Fruit fly (Drosophila melanogaster) whole organism, wandering third instar larva: ENCODE results near the gene RpL7.

Experiments
- Abd-B ChIP-seq: fragments of >200 bp; optimal IDR thresholded peaks from 2 replicates; lab custom pipeline; 2017; ENCODE audit warnings: missing biosample characterization, missing genetic modification characterization
- Dif ChIP-seq: fragments of 200-275, 200-300 bp; sonication (Bioruptor generic); optimal IDR thresholded peaks from 2 replicates; lab custom pipeline; 2018; ENCODE audit warnings: missing biosample characterization, missing genetic modification characterization; ENCODE audit not compliant: partially characterized antibody
- Mio ChIP-seq: sonication (Bioruptor generic); optimal IDR thresholded peaks from 2 replicates; lab custom pipeline; 2016; ENCODE audit warnings: missing biosample characterization, missing genetic modification characterization
- N ChIP-seq: fragments of >200 bp; optimal IDR thresholded peaks from 2 replicates; lab custom pipeline; 2018; ENCODE audit warnings: missing biosample characterization, missing external identifiers, missing genetic modification characterization
- Rel ChIP-seq, 2 experiments: fragments of 200-800 bp; sonication (Bioruptor generic) in 1 of 2; optimal IDR thresholded peaks; 2 replicates in 1 of 2; 3 replicates in 1 of 2; lab custom pipeline; 2016 to 2019; ENCODE audit warnings: mild to moderate bottlenecking in 2 of 2, missing biosample characterization in 2 of 2, missing genetic modification characterization in 2 of 2, moderate library complexity in 1 of 2
- Sp1 ChIP-seq: fragments of 200-800 bp; sonication (Bioruptor generic); optimal IDR thresholded peaks from 3 replicates; lab custom pipeline; 2019; ENCODE audit warnings: missing biosample characterization, mild to moderate bottlenecking, missing genetic modification characterization, moderate library complexity
- dl ChIP-seq, 2 experiments: fragments of 175-275, 200-275 bp in 1 of 2; fragments of 200-275 bp in 1 of 2; sonication (Bioruptor generic); optimal IDR thresholded peaks; lab custom pipeline; 2018; ENCODE audit warnings: mild to moderate bottlenecking in 2 of 2, missing biosample characterization in 2 of 2, missing genetic modification characterization in 2 of 2, moderate library complexity in 2 of 2; ENCODE audit not compliant: partially characterized antibody in 2 of 2, insufficient read depth in 1 of 2
- ey ChIP-seq: fragments of 200-800 bp; sonication (Bioruptor generic); optimal IDR thresholded peaks from 2 replicates; lab custom pipeline; 2016; ENCODE audit warnings: missing biosample characterization, missing genetic modification characterization
- fru ChIP-seq: fragments of 200-800 bp; sonication (Bioruptor generic); optimal IDR thresholded peaks from 3 replicates; lab custom pipeline; 2016; ENCODE audit warnings: missing biosample characterization, mild to moderate bottlenecking, missing genetic modification characterization
- h ChIP-seq: fragments of 200-800 bp; sonication (Bioruptor generic); optimal IDR thresholded peaks from 3 replicates; lab custom pipeline; 2016; ENCODE audit warnings: missing biosample characterization, mild to moderate bottlenecking, missing genetic modification characterization
- lola ChIP-seq: fragments of >200 bp; optimal IDR thresholded peaks from 2 replicates; lab custom pipeline; 2017; ENCODE audit warnings: missing biosample characterization, missing genetic modification characterization
- usp ChIP-seq: fragments of >200 bp; optimal IDR thresholded peaks from 2 replicates; lab custom pipeline; 2017; ENCODE audit warnings: missing biosample characterization, missing genetic modification characterization

DNA sequence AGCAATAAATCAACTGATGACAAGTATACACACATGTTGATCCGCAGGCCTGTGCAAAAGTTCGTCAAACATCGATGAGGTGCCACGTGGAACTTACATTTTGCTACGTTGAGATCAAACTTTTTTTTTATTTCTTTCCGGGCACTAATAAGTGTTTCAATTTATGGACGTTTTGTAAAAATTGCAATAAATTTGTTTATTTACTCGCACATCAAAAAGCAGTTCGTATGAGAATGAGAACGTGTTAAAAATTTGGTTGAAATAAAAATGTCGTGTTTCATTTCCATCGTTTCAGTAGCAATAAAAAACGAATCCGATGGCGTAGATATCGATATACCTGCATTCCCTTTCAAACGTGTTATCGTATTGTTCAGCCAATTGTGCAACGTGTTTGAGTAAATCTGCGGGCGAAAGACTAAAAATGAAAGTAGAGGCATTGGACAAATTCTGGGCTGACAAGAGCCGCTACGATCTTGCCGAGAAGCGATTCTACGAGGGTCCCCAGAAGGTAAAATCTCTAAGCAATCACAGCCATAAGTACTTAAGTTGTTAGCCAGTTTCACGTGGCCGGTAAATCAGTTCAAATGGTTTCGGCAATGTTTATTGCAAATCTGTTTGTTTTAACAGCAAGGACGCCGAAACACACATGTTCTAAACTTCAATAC, 31.5 kb downstream of the RpL7 start, which contains the start of gene eEF1delta:
- no peak for TF ChIP-seq ey (GFP tag; lab: Kevin White, UChicago)
- no peak for TF ChIP-seq Sp1 (GFP tag; lab: Kevin White, UChicago)
- no peak for TF ChIP-seq Rel (GFP tag; optimal IDR thresholded peaks at IDR 0.05; lab: Kevin White, UChicago)
- TF ChIP-seq Rel (tag; optimal IDR thresholded peaks at IDR 0.05; lab: Kevin White, UChicago) = no peak
- no peak for TF ChIP-seq Mio (GFP tag; lab: Kevin White, UChicago)
- TF ChIP-seq N (GFP tag; lab: Kevin White, UChicago) = no peak
- no peak for TF ChIP-seq lola (GFP tag; lab: Kevin White, UChicago)
- no peak for TF ChIP-seq h (GFP tag; lab: Kevin White, UChicago)
- TF ChIP-seq usp (GFP tag; lab: Kevin White, UChicago) = no peak
- no peak for TF ChIP-seq dl (GFP tag; optimal IDR thresholded peaks at IDR 0.05; lab: Kevin White, UChicago; ENCODE audit: insufficient read depth in 1 of 2, partially characterized antibody in 2 of 2)
- no peak for TF ChIP-seq Dif (GFP tag; lab: Kevin White, UChicago)
- no peak for TF ChIP-seq fru (GFP tag; lab: Kevin White, UChicago)
- TF ChIP-seq Abd-B (GFP tag; lab: Kevin White, UChicago) = no peak
